Worm (Caenorhabditis elegans) whole organism, L4/young adult: ENCODE data around the gene M163.21.
A peak's percentile ranks its signal among the peaks of the same experiment; 100 is the strongest.

ENCODE experiments used
- W03F9.2 ChIP-seq: fragments of 150-350 bp; optimal IDR thresholded peaks from 2 replicates; lab custom pipeline; 2014; ENCODE audit warnings: missing biosample characterization, missing genetic modification characterization
- dao-5 ChIP-seq: sonication (generic microtip); optimal IDR thresholded peaks from 2 replicates; lab custom pipeline; 2016; ENCODE audit warnings: missing genotype, missing genetic modification characterization, moderate library complexity, missing compliant biosample characterization
- him-1 ChIP-seq: sonication (generic microtip); optimal IDR thresholded peaks from 2 replicates; lab custom pipeline; 2016; ENCODE audit warnings: missing genotype, missing genetic modification reagents, missing genetic modification characterization, missing compliant biosample characterization

The M163.21 gene

DNA sequence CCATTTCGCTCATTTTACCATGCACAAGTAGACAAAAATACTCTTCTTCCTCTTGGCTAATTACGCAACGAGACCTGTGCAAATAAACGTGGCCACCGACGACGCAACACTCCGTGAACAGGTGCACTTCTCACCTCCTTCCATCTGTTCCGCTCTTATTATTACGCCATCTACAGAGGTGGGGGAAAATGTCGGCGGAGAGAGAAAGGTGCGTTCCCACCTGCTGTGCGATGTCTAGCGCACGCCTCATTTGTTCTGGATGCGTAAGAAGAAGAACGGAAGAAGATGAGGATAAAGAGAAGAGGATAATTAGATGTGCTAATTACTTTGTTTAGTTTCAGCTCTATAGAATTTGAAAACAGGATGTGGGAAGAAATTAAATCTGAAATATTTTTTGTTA, 19.9 kb downstream of the M163.21 start:
- TF ChIP-seq W03F9.2 (tag; lab: Kevin White, UChicago): no peak
- TF ChIP-seq him-1 (tag; lab: Kevin White, UChicago): no peak
- no peak for TF ChIP-seq dao-5 (tag; lab: Kevin White, UChicago)

- no peak for TF ChIP-seq dao-5 (tag; lab: Kevin White, UChicago)
- no peak for TF ChIP-seq him-1 (tag; lab: Kevin White, UChicago)
- TF ChIP-seq W03F9.2 (tag; lab: Kevin White, UChicago): no peak
Measured at ce11 chrX:14487333-14487732, 20.7 kb downstream of the M163.21 start.

DNA sequence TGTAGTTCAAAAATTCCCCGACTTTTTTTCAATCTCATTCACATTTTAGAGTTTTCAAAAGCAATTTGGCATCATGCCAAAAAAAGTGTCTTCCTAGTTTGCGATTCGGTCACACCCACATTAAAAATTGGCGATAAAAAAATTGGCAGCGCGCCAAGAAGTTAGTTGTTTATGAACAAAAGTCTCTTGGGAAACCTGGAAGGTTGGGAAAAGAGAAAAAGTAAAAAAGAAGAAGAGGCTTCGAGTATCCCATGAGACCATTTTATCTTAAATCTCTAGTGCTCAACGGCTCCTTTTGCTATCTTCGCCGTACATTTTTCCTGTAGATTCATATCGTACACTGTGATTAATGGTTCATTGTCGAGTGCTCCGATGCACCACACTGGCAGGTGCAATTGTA, 21.2 kb downstream of the M163.21 start:
- no peak for TF ChIP-seq him-1 (tag; lab: Kevin White, UChicago)
- no peak for TF ChIP-seq dao-5 (tag; lab: Kevin White, UChicago)
- no peak for TF ChIP-seq W03F9.2 (tag; lab: Kevin White, UChicago)

DNA sequence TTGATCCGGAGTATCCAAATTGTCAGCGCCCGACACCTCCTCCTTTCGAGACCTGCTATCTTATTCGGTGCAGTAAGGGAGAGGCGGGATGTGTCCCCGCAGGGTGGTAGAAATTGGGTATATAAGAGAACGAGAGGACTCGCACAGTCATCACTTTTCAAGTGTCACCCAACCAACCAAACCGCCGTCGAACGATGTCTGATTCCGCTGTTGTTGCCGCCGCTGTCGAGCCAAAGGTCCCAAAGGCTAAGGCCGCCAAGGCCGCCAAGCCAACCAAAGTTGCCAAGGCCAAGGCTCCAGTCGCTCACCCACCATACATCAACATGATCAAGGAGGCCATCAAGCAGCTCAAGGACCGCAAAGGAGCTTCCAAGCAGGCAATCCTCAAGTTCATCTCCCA, 23.3 kb downstream of the M163.21 start, which contains the start of gene his-24:
TSS of gene his-24 (plus strand) at position 150 of the 400 bp plus-strand sequence.
- no peak for TF ChIP-seq dao-5 (tag; lab: Kevin White, UChicago)
- TF ChIP-seq him-1 (tag; lab: Kevin White, UChicago): no peak
- no peak for TF ChIP-seq W03F9.2 (tag; lab: Kevin White, UChicago)

ce11 chrX:14490486-14490885, 23.9 kb downstream of the M163.21 start:
- TF ChIP-seq dao-5 (tag; lab: Kevin White, UChicago): no peak
- TF ChIP-seq him-1 (tag; lab: Kevin White, UChicago): no peak
- TF ChIP-seq W03F9.2 (tag; lab: Kevin White, UChicago): no peak

- TF ChIP-seq W03F9.2 (tag; lab: Kevin White, UChicago): no peak
- TF ChIP-seq him-1 (tag; lab: Kevin White, UChicago): no peak
- TF ChIP-seq dao-5 (tag; lab: Kevin White, UChicago): no peak
Measured at ce11 chrX:14491103-14491502, 24.5 kb downstream of the M163.21 start.

ce11 chrX:14492441-14492840, 25.8 kb downstream of the M163.21 start:
- no peak for TF ChIP-seq W03F9.2 (tag; lab: Kevin White, UChicago)
- TF ChIP-seq dao-5 (tag; lab: Kevin White, UChicago): no peak
- TF ChIP-seq him-1 (tag; lab: Kevin White, UChicago): no peak

ce11 chrX:14495075-14495474, 28.4 kb downstream of the M163.21 start:
- no peak for TF ChIP-seq dao-5 (tag; lab: Kevin White, UChicago)
- no peak for TF ChIP-seq W03F9.2 (tag; lab: Kevin White, UChicago)

- TF ChIP-seq W03F9.2 (tag; lab: Kevin White, UChicago) (no peak), dao-5 (tag; lab: Kevin White, UChicago) (no peak), him-1 (tag; lab: Kevin White, UChicago) (no peak)
Measured at ce11 chrX:14495785-14496184, 29.2 kb downstream of the M163.21 start, which contains the start of gene ztf-14. TSS of gene ztf-14 (plus strand) at chrX:14496085.

DNA sequence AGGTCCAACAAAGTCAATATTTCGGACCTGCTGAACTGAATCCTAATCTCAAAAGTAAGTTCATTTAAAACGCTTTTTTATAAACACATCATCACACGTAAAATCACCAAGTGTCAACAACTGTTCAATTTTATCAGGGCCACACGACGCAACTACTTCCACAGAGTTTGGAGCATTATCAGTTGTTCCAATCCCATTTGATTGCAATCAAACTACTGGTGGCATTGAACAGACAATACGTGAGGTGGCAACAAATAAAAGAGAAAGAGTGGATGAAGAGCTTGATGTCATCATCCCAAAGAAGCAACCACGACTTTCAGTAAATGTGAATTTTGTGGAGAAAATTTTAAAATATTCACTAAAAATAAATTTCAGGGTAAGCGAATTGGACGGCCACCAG, 29.9 kb downstream of the M163.21 start:
- TF ChIP-seq him-1 (tag; lab: Kevin White, UChicago) (no peak), dao-5 (tag; lab: Kevin White, UChicago) (no peak), W03F9.2 (tag; lab: Kevin White, UChicago) (no peak)

DNA sequence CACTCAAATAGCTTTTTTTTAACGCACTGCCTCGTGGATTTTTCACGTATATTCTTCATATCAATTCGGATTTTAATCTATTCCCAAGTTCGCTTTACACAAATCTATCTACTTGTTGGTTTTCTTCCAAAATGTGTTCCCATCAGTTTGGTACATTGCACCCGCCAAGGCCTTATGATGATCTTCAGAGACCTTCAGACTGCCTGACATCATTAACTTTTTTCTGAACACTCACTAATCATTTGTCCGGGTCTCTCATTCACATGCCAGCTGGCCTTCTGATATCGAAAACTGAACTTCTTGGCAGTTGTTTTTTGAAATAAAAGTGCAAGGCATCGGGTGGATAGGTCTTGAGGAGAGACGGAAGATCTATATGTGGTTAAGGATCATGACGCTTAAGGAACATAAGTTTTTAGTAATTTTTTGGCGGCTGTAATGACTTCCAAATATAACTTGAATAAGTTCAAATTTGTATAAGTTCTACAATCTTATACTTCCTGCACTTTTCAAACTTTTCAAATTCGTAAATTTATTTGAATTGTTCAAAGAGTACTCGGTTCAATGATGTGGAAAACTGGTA, 33.3 kb downstream of the M163.21 start:
- TF ChIP-seq dao-5 (tag; lab: Kevin White, UChicago): no peak
- TF ChIP-seq him-1 (tag; lab: Kevin White, UChicago): no peak
- no peak for TF ChIP-seq W03F9.2 (tag; lab: Kevin White, UChicago)

DNA sequence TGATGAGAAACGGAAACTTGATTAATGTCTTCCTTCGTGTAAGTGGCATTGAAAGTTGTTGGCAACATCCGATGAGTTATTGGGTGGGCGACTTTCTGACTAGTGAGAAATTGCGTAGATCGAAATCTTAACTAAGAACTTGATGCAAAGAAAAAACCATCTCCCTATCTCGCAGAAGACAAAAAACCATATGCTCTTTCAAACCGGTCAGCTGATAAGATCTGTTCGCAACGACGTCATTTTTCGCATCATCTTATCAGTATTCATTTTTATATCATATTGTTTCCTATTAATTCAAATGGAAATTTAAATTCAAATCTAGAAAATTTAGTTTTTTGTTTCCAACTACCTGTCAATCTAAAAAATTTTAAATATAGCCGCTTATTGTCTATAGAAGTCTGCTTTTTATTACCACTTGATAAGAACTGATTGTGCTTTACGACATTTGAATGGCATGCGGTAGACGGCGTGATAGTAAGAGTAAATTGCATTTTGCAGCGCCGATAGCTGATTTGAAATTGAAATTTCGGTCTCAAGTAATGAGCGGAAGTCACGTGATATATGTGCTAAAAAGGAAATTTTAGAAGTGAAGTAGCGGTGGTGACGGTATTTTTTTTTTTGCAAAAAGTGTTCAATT, 33.9 kb downstream of the M163.21 start:
- TF ChIP-seq W03F9.2 (tag; lab: Kevin White, UChicago) (no peak), dao-5 (tag; lab: Kevin White, UChicago) (no peak), him-1 (tag; lab: Kevin White, UChicago) (no peak)

DNA sequence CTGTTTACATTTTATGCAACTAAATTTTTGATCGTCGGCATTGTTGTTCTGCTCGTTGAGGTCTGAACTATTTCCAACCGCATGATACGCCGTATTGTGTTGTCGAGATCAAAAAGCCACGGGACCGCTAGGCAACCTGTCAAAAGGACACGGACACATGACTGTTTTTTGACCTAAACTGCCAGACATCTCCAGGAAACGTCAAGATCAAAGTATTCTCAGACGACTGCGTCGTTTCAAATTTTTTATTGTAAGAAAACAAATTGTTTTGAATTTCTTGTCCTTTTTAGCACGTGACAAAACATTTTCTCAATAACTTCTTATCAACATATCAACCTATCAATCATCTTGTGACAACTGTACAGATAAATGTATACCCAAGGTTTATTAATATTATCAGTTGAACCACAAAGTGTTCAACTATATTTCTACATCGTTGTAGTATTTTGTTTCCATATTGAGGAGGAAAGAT, 35.5 kb downstream of the M163.21 start:
- TF ChIP-seq W03F9.2 (tag; lab: Kevin White, UChicago) (peak; percentile 50), dao-5 (tag; lab: Kevin White, UChicago) (no peak)

ce11 chrX:14503282-14503681, 36.6 kb downstream of the M163.21 start:
- TF ChIP-seq him-1 (tag; lab: Kevin White, UChicago) (no peak), W03F9.2 (tag; lab: Kevin White, UChicago) (no peak), dao-5 (tag; lab: Kevin White, UChicago) (no peak)
